Fruit fly (Drosophila melanogaster) whole organism, embryonic: Measurements from ENCODE around the gene Pdh.

Source experiments
- B-H2 ChIP-seq: fragments of 200-800 bp; sonication (Bioruptor generic); optimal IDR thresholded peaks from 2 replicates; lab custom pipeline; 2018; ENCODE audit warnings: missing biosample characterization, mild to moderate bottlenecking, missing genetic modification characterization
- BEAF-32 ChIP-seq: fragments of 200-800 bp; sonication (Bioruptor generic); optimal IDR thresholded peaks from 3 replicates; lab custom pipeline; 2017; ENCODE audit warnings: missing biosample characterization, missing genetic modification characterization, mild to moderate bottlenecking, moderate library complexity, missing genetic modification reagents
- CG10321 ChIP-seq: fragments of 200-800 bp; sonication (Bioruptor generic); IDR thresholded peaks from 2 replicates; pipeline ENCODE4 v1.3.6; 2022; ENCODE audit warnings: missing biosample characterization, missing genetic modification characterization
- CG10543 ChIP-seq: fragments of 200-800 bp; sonication (Bioruptor generic); optimal IDR thresholded peaks from 3 replicates; lab custom pipeline; 2017; ENCODE audit warnings: missing biosample characterization, mild to moderate bottlenecking, missing genetic modification characterization, moderate library complexity
- CG11560 ChIP-seq: fragments of 200-800 bp; sonication (Bioruptor generic); IDR thresholded peaks from 3 replicates; pipeline ENCODE4 v1.3.6; 2022; ENCODE audit warnings: missing biosample characterization, missing genetic modification characterization
- CG12659 ChIP-seq: fragments of 200-800 bp; sonication (Bioruptor generic); optimal IDR thresholded peaks from 3 replicates; lab custom pipeline; 2017; ENCODE audit warnings: mild to moderate bottlenecking, missing biosample characterization, missing genetic modification reagents, missing genetic modification characterization
- CG12942 ChIP-seq: fragments of 200-800 bp; sonication (Bioruptor generic); optimal IDR thresholded peaks from 3 replicates; lab custom pipeline; 2016; ENCODE audit warnings: missing biosample characterization, missing genetic modification characterization
- CG13894 ChIP-seq: fragments of 200-800 bp; sonication (Bioruptor generic); optimal IDR thresholded peaks from 3 replicates; lab custom pipeline; 2018; ENCODE audit warnings: missing biosample characterization, mild to moderate bottlenecking, missing genetic modification characterization, moderate library complexity
- CG14710 ChIP-seq: fragments of 200-800 bp; sonication (Bioruptor generic); optimal IDR thresholded peaks from 3 replicates; lab custom pipeline; 2019; ENCODE audit warnings: missing biosample characterization, mild to moderate bottlenecking, missing genetic modification characterization, moderate library complexity
- CG15073 ChIP-seq: fragments of 200-800 bp; sonication (Bioruptor generic); optimal IDR thresholded peaks from 2 replicates; lab custom pipeline; 2016; ENCODE audit warnings: missing biosample characterization, missing genetic modification characterization
- CG15514 ChIP-seq: fragments of 200-800 bp; sonication (Bioruptor generic); optimal IDR thresholded peaks from 3 replicates; lab custom pipeline; 2017; ENCODE audit warnings: missing biosample characterization, missing genetic modification characterization, mild to moderate bottlenecking, moderate library complexity, missing genetic modification reagents
- CG1602 ChIP-seq: fragments of 200-800 bp; sonication (Bioruptor generic); optimal IDR thresholded peaks from 3 replicates; lab custom pipeline; 2016; ENCODE audit warnings: missing biosample characterization, missing genetic modification characterization
- CG18476 ChIP-seq: fragments of 200-800 bp; sonication (Bioruptor generic); optimal IDR thresholded peaks from 2 replicates; lab custom pipeline; 2016; ENCODE audit warnings: missing biosample characterization, mild to moderate bottlenecking, missing genetic modification characterization
- CG2712 ChIP-seq: fragments of 200-800 bp; optimal IDR thresholded peaks from 3 replicates; lab custom pipeline; 2019; ENCODE audit warnings: missing biosample characterization, mild to moderate bottlenecking, missing genetic modification characterization, moderate library complexity
- CG31224 ChIP-seq: fragments of 200-800 bp; sonication (Bioruptor generic); IDR thresholded peaks from 2 replicates; pipeline ENCODE4 v1.3.6; 2022; ENCODE audit warnings: missing biosample characterization, missing genetic modification characterization
- CG34376 ChIP-seq: fragments of 200-800 bp; sonication (Bioruptor generic); optimal IDR thresholded peaks from 2 replicates; lab custom pipeline; 2018; ENCODE audit warnings: missing biosample characterization, mild to moderate bottlenecking, missing genetic modification characterization
- CG3847 ChIP-seq: fragments of 200-800 bp; sonication (Bioruptor generic); IDR thresholded peaks from 2 replicates; pipeline ENCODE4 v1.3.6; 2022; ENCODE audit warnings: missing biosample characterization, missing genetic modification characterization
- CG4360 ChIP-seq: fragments of 200-800 bp; sonication (Bioruptor generic); IDR thresholded peaks from 2 replicates; pipeline ENCODE4 v1.3.6; 2022; ENCODE audit warnings: missing biosample characterization, missing genetic modification characterization
- CG7745 ChIP-seq: fragments of 200-800 bp; sonication (Bioruptor generic); optimal IDR thresholded peaks from 2 replicates; lab custom pipeline; 2018; ENCODE audit warnings: missing biosample characterization, mild to moderate bottlenecking, missing genetic modification characterization, moderate library complexity
- CG7987 ChIP-seq: fragments of 200-800 bp; sonication (Bioruptor generic); optimal IDR thresholded peaks from 2 replicates; lab custom pipeline; 2018; ENCODE audit warnings: missing biosample characterization, mild to moderate bottlenecking, missing genetic modification characterization, moderate library complexity
- CkIIα-i1 ChIP-seq: fragments of 200-800 bp; sonication (Bioruptor generic); IDR thresholded peaks from 2 replicates; pipeline ENCODE4 v1.3.6; 2022; ENCODE audit warnings: missing biosample characterization, missing genetic modification characterization
- D19B ChIP-seq: fragments of 200-800 bp; sonication (Bioruptor generic); optimal IDR thresholded peaks from 2 replicates; lab custom pipeline; 2017; ENCODE audit warnings: missing biosample characterization, mild to moderate bottlenecking, missing genetic modification characterization
- Dip2 ChIP-seq: fragments of 200-800 bp; sonication (Bioruptor generic); IDR thresholded peaks from 2 replicates; pipeline ENCODE4 v1.3.6; 2022; ENCODE audit warnings: missing biosample characterization, missing genetic modification characterization
- Dp ChIP-seq: fragments of 200-800 bp; sonication (Bioruptor generic); optimal IDR thresholded peaks from 2 replicates; lab custom pipeline; 2018; ENCODE audit warnings: missing biosample characterization, mild to moderate bottlenecking, missing genetic modification characterization, moderate library complexity
- E2f1 ChIP-seq: fragments of 200-800 bp; sonication (Bioruptor generic); IDR thresholded peaks from 2 replicates; pipeline ENCODE4 v1.3.6; 2022; ENCODE audit warnings: missing biosample characterization, missing genetic modification characterization
- GATAe ChIP-seq: fragments of 200-800 bp; sonication (Bioruptor generic); conservative IDR thresholded peaks from 2 replicates; pipeline ENCODE4 v1.3.6; 2022; ENCODE audit warnings: missing biosample characterization, missing genetic modification characterization
- Hand ChIP-seq: fragments of 200-800 bp; sonication (Bioruptor generic); optimal IDR thresholded peaks from 2 replicates; lab custom pipeline; 2017; ENCODE audit warnings: mild to moderate bottlenecking, missing biosample characterization, missing genetic modification reagents, missing genetic modification characterization
- Med ChIP-seq: fragments of 200-800 bp; sonication (Bioruptor generic); peaks from one replicate; lab custom pipeline; 2016; ENCODE audit warnings: missing biosample characterization, missing genetic modification characterization, mild to moderate bottlenecking, inconsistent platforms, moderate library complexity
- Oli ChIP-seq: fragments of 200-800 bp; sonication (Bioruptor generic); optimal IDR thresholded peaks from 2 replicates; lab custom pipeline; 2018; ENCODE audit warnings: missing biosample characterization, mild to moderate bottlenecking, missing genetic modification characterization, moderate library complexity
- Pdp1 ChIP-seq, 2 experiments: fragments of 200-800 bp; sonication (Bioruptor generic); optimal IDR thresholded peaks; 3 replicates each; lab custom pipeline; 2016; ENCODE audit warnings: missing biosample characterization in 2 of 2, missing genetic modification characterization in 2 of 2, mild to moderate bottlenecking in 1 of 2, moderate library complexity in 1 of 2
- Spps ChIP-seq: fragments of 200-800 bp; sonication (Bioruptor generic); optimal IDR thresholded peaks from 2 replicates; lab custom pipeline; 2018; ENCODE audit warnings: missing biosample characterization, mild to moderate bottlenecking, missing genetic modification characterization
- Trl ChIP-seq, 3 experiments: fragments of >200 bp in 2 of 3; fragments of 200-800 bp in 1 of 3; sonication (Bioruptor generic) in 1 of 3; optimal IDR thresholded peaks; 2 replicates in 1 of 3; 3 replicates in 2 of 3; lab custom pipeline; 2016 to 2017; ENCODE audit warnings: missing biosample characterization in 1 of 3, missing genetic modification characterization in 1 of 3
- Xrp1 ChIP-seq: fragments of 200-800 bp; sonication (Bioruptor generic); IDR thresholded peaks from 2 replicates; pipeline ENCODE4 v1.3.6; 2022; ENCODE audit warnings: missing biosample characterization, missing genetic modification characterization
- YL-1 ChIP-seq: fragments of 200-800 bp; sonication (Bioruptor generic); optimal IDR thresholded peaks from 3 replicates; lab custom pipeline; 2017; ENCODE audit warnings: missing biosample characterization, mild to moderate bottlenecking, missing genetic modification characterization
- bigmax ChIP-seq: fragments of 200-800 bp; sonication (Bioruptor generic); optimal IDR thresholded peaks from 2 replicates; lab custom pipeline; 2018; ENCODE audit warnings: missing biosample characterization, mild to moderate bottlenecking, missing genetic modification characterization
- bowl ChIP-seq: fragments of 200-800 bp; sonication (Bioruptor generic); IDR thresholded peaks from 2 replicates; pipeline ENCODE4 v1.3.6; 2022; ENCODE audit warnings: missing biosample characterization, missing genetic modification characterization
- croc ChIP-seq: fragments of 200-800 bp; sonication (Bioruptor generic); conservative IDR thresholded peaks from 3 replicates; pipeline ENCODE4 v1.3.6; 2022; ENCODE audit warnings: missing biosample characterization, missing genetic modification characterization
- exex ChIP-seq: fragments of 200-800 bp; sonication (Bioruptor generic); optimal IDR thresholded peaks from 4 replicates; lab custom pipeline; 2018; ENCODE audit warnings: missing biosample characterization, mild to moderate bottlenecking, missing genetic modification characterization, moderate library complexity
- fd64A ChIP-seq: fragments of 200-800 bp; sonication (Bioruptor generic); optimal IDR thresholded peaks from 3 replicates; lab custom pipeline; 2018; ENCODE audit warnings: missing biosample characterization, mild to moderate bottlenecking, missing genetic modification characterization
- fru ChIP-seq: fragments of >200 bp; optimal IDR thresholded peaks from 2 replicates; lab custom pipeline; 2017
- gem ChIP-seq: fragments of 200-800 bp; sonication (Bioruptor generic); optimal IDR thresholded peaks from 2 replicates; lab custom pipeline; 2019; ENCODE audit warnings: missing biosample characterization, mild to moderate bottlenecking, missing genetic modification characterization, moderate library complexity
- grn ChIP-seq: fragments of 200-800 bp; sonication (Bioruptor generic); optimal IDR thresholded peaks from 3 replicates; lab custom pipeline; 2017; ENCODE audit warnings: missing biosample characterization, missing genetic modification characterization
- hbn ChIP-seq: fragments of 200-800 bp; sonication (Bioruptor generic); IDR thresholded peaks from 2 replicates; pipeline ENCODE4 v1.3.6; 2022; ENCODE audit warnings: missing biosample characterization, missing genetic modification characterization; ENCODE audit not compliant: partially characterized antibody
- ken ChIP-seq: fragments of 200-800 bp; sonication (Bioruptor generic); IDR thresholded peaks from 3 replicates; pipeline ENCODE4 v1.3.6; 2022; ENCODE audit warnings: missing biosample characterization, missing genetic modification characterization
- mirr ChIP-seq: fragments of 200-800 bp; sonication (Bioruptor generic); optimal IDR thresholded peaks from 3 replicates; lab custom pipeline; 2018; ENCODE audit warnings: missing biosample characterization, mild to moderate bottlenecking, missing genetic modification characterization
- rib ChIP-seq: fragments of 200-800 bp; sonication (Bioruptor generic); IDR thresholded peaks from 2 replicates; pipeline ENCODE4 v1.3.6; 2022; ENCODE audit warnings: missing biosample characterization, missing genetic modification characterization
- schlank ChIP-seq: fragments of 200-800 bp; sonication (Bioruptor generic); optimal IDR thresholded peaks from 2 replicates; lab custom pipeline; 2018; ENCODE audit warnings: missing biosample characterization, mild to moderate bottlenecking, missing genetic modification characterization
- sens ChIP-seq: fragments of 200-800 bp; sonication (Bioruptor generic); peaks from one replicate; lab custom pipeline; 2016; ENCODE audit warnings: missing biosample characterization, missing genetic modification characterization
- seq ChIP-seq: fragments of 200-800 bp; sonication (Bioruptor generic); IDR thresholded peaks from 2 replicates; pipeline ENCODE4 v1.3.6; 2022; ENCODE audit warnings: missing biosample characterization, missing genetic modification characterization
- twi ChIP-seq: fragments of 200-800 bp; optimal IDR thresholded peaks from 2 replicates; lab custom pipeline; 2019; ENCODE audit warnings: missing biosample characterization, mild to moderate bottlenecking, missing genetic modification characterization, moderate library complexity
- usp ChIP-seq: fragments of >200 bp; optimal IDR thresholded peaks from 2 replicates; lab custom pipeline; 2017; ENCODE audit warnings: missing biosample characterization, missing genetic modification characterization

Pdh gene

dm6 chr3L:16356171-16356765, 2.2 kb upstream of the Pdh start (continued):
- TF ChIP-seq GATAe (GFP tag; lab: Robert Waterston, UW) (0 out of 2 replicates have a peak, but pooled peaks have one; percentile 15), twi (tag; lab: Kevin White, UChicago) (no peak), CG31224 (GFP tag; lab: Robert Waterston, UW) (peak; percentile 74), CG7745 (no peak), CG13894 (tag; lab: Kevin White, UChicago) (peak; percentile 97), exex (tag; lab: Kevin White, UChicago) (peak; percentile 87), Spps (no peak), sens (GFP tag; lab: Kevin White, UChicago) (no peak), CG15514 (peak; percentile 48), usp (GFP tag; lab: Kevin White, UChicago) (no peak), CG1602 (no peak), ken (GFP tag; lab: Robert Waterston, UW) (no peak), Hand (GFP tag; lab: Kevin White, UChicago) (peak; percentile 4), CG11560 (tag; lab: Robert Waterston, UW) (no peak), CG4360 (GFP tag; lab: Robert Waterston, UW) (no peak), seq (GFP tag; lab: Robert Waterston, UW) (no peak), CG34376 (peak; percentile 93), B-H2 (GFP tag; lab: Kevin White, UChicago) (peak; percentile 46), mirr (GFP tag; lab: Kevin White, UChicago) (peak; percentile 97), bowl (GFP tag; lab: Robert Waterston, UW) (no peak), grn (GFP tag; lab: Kevin White, UChicago) (peak; percentile 68), CG14710 (tag; lab: Kevin White, UChicago) (no peak), Pdp1 (GFP tag; optimal IDR thresholded peaks at IDR 0.05; lab: Kevin White, UChicago) (peak in 1 of 2 experiments; percentile 49), CG10321 (0 out of 2 replicates have a peak, but pooled peaks have one; percentile 17), rib (0 out of 2 replicates have a peak, but pooled peaks have one; percentile 14), schlank (peak; percentile 48), Trl (optimal IDR thresholded peaks at IDR 0.05; lab: Kevin White, UChicago) (peak in 1 of 2 experiments; percentile 53), Trl (GFP tag; optimal IDR thresholded peaks at IDR 0.05; lab: Kevin White, UChicago) (no peak), croc (no peak), CG10543 (GFP tag; lab: Kevin White, UChicago) (peak; percentile 11), E2f1 (GFP tag; lab: Robert Waterston, UW) (no peak), CG15073 (no peak), CG18476 (GFP tag; lab: Kevin White, UChicago) (no peak), gem (tag; lab: Kevin White, UChicago) (no peak), fru (lab: Kevin White, UChicago) (no peak), CG7987 (GFP tag; lab: Kevin White, UChicago) (no peak), D19B (GFP tag; lab: Kevin White, UChicago) (no peak)

- TF ChIP-seq CG12659 (GFP tag; lab: Kevin White, UChicago) (peak; percentile 26), CG12942 (no peak), Dip2 (GFP tag; lab: Robert Waterston, UW) (no peak), fd64A (GFP tag; lab: Kevin White, UChicago) (no peak), BEAF-32 (GFP tag; lab: Kevin White, UChicago) (peak; percentile 21), hbn (no peak), CG2712 (no peak), Xrp1 (GFP tag; lab: Robert Waterston, UW) (no peak), Dp (GFP tag; lab: Kevin White, UChicago) (peak; percentile 45), Med (GFP tag; lab: Kevin White, UChicago) (peak; percentile 63), YL-1 (GFP tag; lab: Kevin White, UChicago) (peak; percentile 63), CG3847 (GFP tag; lab: Robert Waterston, UW) (peak; percentile 41; the same call in 1 of the 2 replicates), bigmax (GFP tag; lab: Kevin White, UChicago) (peak; percentile 40), Oli (no peak), CkIIα-i1 (GFP tag; lab: Robert Waterston, UW) (no peak)
Measured at dm6 chr3L:16351770-16352429, 2.2 kb downstream of the Pdh start, which contains the start of the genes Golgin104 and Tcs3. Gene Golgin104 (minus strand): TSS chr3L:16351951. Gene Tcs3 (plus strand): TSS chr3L:16351991.
